Worm (Caenorhabditis elegans) whole organism, L3 larva: ENCODE measurements around the gene scpl-4.

ENCODE experiments used
- ZK546.5 ChIP-seq: sonication (generic microtip); optimal IDR thresholded peaks from 2 replicates; lab custom pipeline; 2017; ENCODE audit warnings: missing biosample characterization, missing genetic modification characterization
- ama-1 ChIP-seq: fragments of 150-350 bp; optimal IDR thresholded peaks from 2 replicates; lab custom pipeline; 2018
- hmg-11 ChIP-seq: sonication (generic microtip); optimal IDR thresholded peaks from 2 replicates; lab custom pipeline; 2016; ENCODE audit warnings: missing genetic modification characterization, missing compliant biosample characterization
- mdl-1 ChIP-seq: fragments of 150-350 bp; optimal IDR thresholded peaks from 2 replicates; lab custom pipeline; 2014; ENCODE audit warnings: missing biosample characterization, missing genetic modification characterization
- mml-1 ChIP-seq: fragments of 150-350 bp; sonication (generic microtip); optimal IDR thresholded peaks from 3 replicates; lab custom pipeline; 2014; ENCODE audit warnings: missing biosample characterization, missing genetic modification characterization
- nhr-11 ChIP-seq: fragments of 150-350 bp; optimal IDR thresholded peaks from 2 replicates; lab custom pipeline; 2014; ENCODE audit warnings: missing biosample characterization, missing genetic modification characterization
- nhr-12 ChIP-seq: fragments of 150-350 bp; optimal IDR thresholded peaks from 2 replicates; lab custom pipeline; 2014; ENCODE audit warnings: missing biosample characterization, missing genetic modification characterization
- nhr-28 ChIP-seq: fragments of 150-350 bp; optimal IDR thresholded peaks from 2 replicates; lab custom pipeline; 2014; ENCODE audit warnings: missing biosample characterization, missing genetic modification characterization
- pha-4 ChIP-seq: fragments of 150-350 bp; optimal IDR thresholded peaks from 2 replicates; lab custom pipeline; 2014; ENCODE audit warnings: missing biosample characterization, missing genetic modification reagents, missing genetic modification characterization
- skn-1 ChIP-seq: fragments of 150-350 bp; optimal IDR thresholded peaks from 2 replicates; lab custom pipeline; 2014; ENCODE audit warnings: missing biosample characterization, missing genetic modification characterization
- snpc-4 ChIP-seq: fragments of 150-350 bp; optimal IDR thresholded peaks from 2 replicates; lab custom pipeline; 2014; ENCODE audit warnings: missing biosample characterization, missing genetic modification characterization
- unc-39 ChIP-seq: sonication (generic microtip); optimal IDR thresholded peaks from 4 replicates; lab custom pipeline; 2017; ENCODE audit warnings: missing biosample characterization, missing genetic modification characterization
- unc-62 ChIP-seq: fragments of 150-350 bp; sonication (generic microtip); optimal IDR thresholded peaks from 4 replicates; lab custom pipeline; 2014; ENCODE audit warnings: missing biosample characterization, missing genetic modification reagents, missing genetic modification characterization
- ztf-11 ChIP-seq: fragments of 150-350 bp; optimal IDR thresholded peaks from 2 replicates; lab custom pipeline; 2014; ENCODE audit warnings: missing biosample characterization, missing genetic modification characterization

- TF ChIP-seq nhr-12 (no peak), nhr-11 (tag; lab: Kevin White, UChicago) (no peak), unc-39 (tag; lab: Kevin White, UChicago) (no peak), ZK546.5 (tag; lab: Kevin White, UChicago) (no peak), pha-4 (no peak), mdl-1 (tag; lab: Kevin White, UChicago) (no peak), mml-1 (tag; lab: Kevin White, UChicago) (no peak), skn-1 (tag; lab: Kevin White, UChicago) (no peak), snpc-4 (tag; lab: Kevin White, UChicago) (no peak), nhr-28 (tag; lab: Kevin White, UChicago) (no peak), ztf-11 (tag; lab: Kevin White, UChicago) (no peak), ama-1 (lab: Kevin White, UChicago) (no peak), unc-62 (no peak), hmg-11 (no peak)
Observed at ce11 chrV:10592479-10592878, 6.4 kb upstream of the scpl-4 start, which contains the start of gene T21C9.9.
